Fruit fly (Drosophila melanogaster): Measurements from ENCODE around the gene ALiX.

DNA sequence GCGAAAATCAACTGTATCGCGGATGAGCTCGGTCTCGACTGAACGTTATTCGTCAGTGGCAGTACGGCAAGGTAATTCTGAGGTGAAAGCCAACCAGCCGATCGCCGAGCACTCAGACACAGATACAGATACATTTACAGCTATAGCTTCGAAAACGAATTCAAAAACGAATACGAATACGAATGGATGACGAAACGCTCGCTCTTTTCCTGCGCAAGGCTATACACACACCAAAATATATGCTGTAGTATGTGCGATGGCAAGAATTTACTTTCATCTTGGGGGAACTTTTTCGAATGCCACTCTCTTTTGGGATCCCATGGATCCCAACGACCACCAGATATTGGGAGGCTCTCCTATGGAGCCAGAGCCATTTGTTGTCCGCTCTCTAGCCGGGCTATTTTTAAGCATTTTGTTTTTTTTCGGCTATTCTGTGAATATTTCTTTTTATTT is 39.8 kb downstream of the ALiX start, which contains the start of gene Mlc1:
- TF ChIP-seq CG8478 (optimal IDR thresholded peaks at IDR 0.05) = no peak
- TF ChIP-seq CTCF (optimal IDR thresholded peaks at IDR 0.05) = no peak

Data from S2 (cell line).